Fruit fly (Drosophila melanogaster) whole organism, embryonic: ENCODE data around the gene REG.

Experiments used
- Aef1 ChIP-seq: fragments of 200-800 bp; sonication (Bioruptor generic); IDR thresholded peaks from 3 replicates; pipeline ENCODE4 v1.3.6; 2022; ENCODE audit warnings: missing biosample characterization, missing genetic modification characterization
- Asciz ChIP-seq: fragments of 200-800 bp; sonication (Bioruptor generic); optimal IDR thresholded peaks from 2 replicates; lab custom pipeline; 2017; ENCODE audit warnings: missing biosample characterization, mild to moderate bottlenecking, missing genetic modification characterization, missing genetic modification reagents
- Awh ChIP-seq: fragments of 200-800 bp; sonication (Bioruptor generic); IDR thresholded peaks from 2 replicates; pipeline ENCODE4, ENCODE4 v1.3.6; 2022; ENCODE audit warnings: missing biosample characterization, missing genetic modification characterization
- CG16813 ChIP-seq: fragments of 200-800 bp; sonication (Bioruptor generic); IDR thresholded peaks from 3 replicates; pipeline ENCODE4 v1.3.6; 2022; ENCODE audit warnings: missing biosample characterization, missing genetic modification characterization; ENCODE audit not compliant: partially characterized antibody
- CG17361 ChIP-seq: fragments of 200-800 bp; sonication (Bioruptor generic); IDR thresholded peaks from 3 replicates; pipeline ENCODE4 v1.3.6; 2022; ENCODE audit warnings: missing biosample characterization, missing genetic modification characterization
- CG17385 ChIP-seq: fragments of 200-800 bp; sonication (Bioruptor generic); optimal IDR thresholded peaks from 3 replicates; lab custom pipeline; 2018; ENCODE audit warnings: missing biosample characterization, mild to moderate bottlenecking, missing genetic modification characterization
- CG18011 ChIP-seq: fragments of 200-800 bp; sonication (Bioruptor generic); optimal IDR thresholded peaks from 2 replicates; lab custom pipeline; 2017; ENCODE audit warnings: missing biosample characterization, missing genetic modification characterization, mild to moderate bottlenecking, moderate library complexity, missing genotype
- CG2116 ChIP-seq: fragments of 200-800 bp; sonication (Bioruptor generic); optimal IDR thresholded peaks from 3 replicates; lab custom pipeline; 2018; ENCODE audit warnings: missing biosample characterization, mild to moderate bottlenecking, missing genetic modification characterization
- CG30431 ChIP-seq: fragments of 200-800 bp; sonication (Bioruptor generic); optimal IDR thresholded peaks from 2 replicates; lab custom pipeline; 2017; ENCODE audit warnings: missing biosample characterization, missing genetic modification characterization
- CG33557 ChIP-seq: fragments of 200-800 bp; sonication (Bioruptor generic); optimal IDR thresholded peaks from 2 replicates; lab custom pipeline; 2019; ENCODE audit warnings: missing biosample characterization, mild to moderate bottlenecking, missing genetic modification characterization, moderate library complexity
- CG34422 ChIP-seq: fragments of 200-800 bp; sonication (Bioruptor generic); IDR thresholded peaks from 3 replicates; pipeline ENCODE4 v1.3.6; 2022; ENCODE audit warnings: missing biosample characterization, missing genetic modification characterization
- CG3995 ChIP-seq: fragments of 200-800 bp; sonication (Bioruptor generic); optimal IDR thresholded peaks from 3 replicates; lab custom pipeline; 2016; ENCODE audit warnings: missing biosample characterization, missing genetic modification characterization
- CG6175 ChIP-seq: fragments of 200-800 bp; sonication (Bioruptor generic); IDR thresholded peaks from 3 replicates; pipeline ENCODE4 v1.3.6; 2022; ENCODE audit warnings: missing biosample characterization, missing genetic modification characterization
- CG7357 ChIP-seq: fragments of 200-800 bp; sonication (Bioruptor generic); IDR thresholded peaks from 3 replicates; pipeline ENCODE4 v1.3.6; 2022; ENCODE audit warnings: missing biosample characterization, missing genetic modification characterization
- CG8290 ChIP-seq, 3 experiments: fragments of 200-800 bp; sonication (Bioruptor generic); optimal IDR thresholded peaks; 2 replicates each; lab custom pipeline; 2016 to 2019; ENCODE audit warnings: missing biosample characterization in 3 of 3, missing genetic modification characterization in 3 of 3, mild to moderate bottlenecking in 2 of 3, moderate library complexity in 1 of 3
- CG8478 ChIP-seq: fragments of >200 bp; optimal IDR thresholded peaks from 2 replicates; lab custom pipeline; 2018
- CG8924 ChIP-seq: fragments of 200-800 bp; optimal IDR thresholded peaks from 3 replicates; lab custom pipeline; 2019; ENCODE audit warnings: missing biosample characterization, mild to moderate bottlenecking, missing genetic modification characterization, moderate library complexity
- CG9817 ChIP-seq: fragments of 200-800 bp; sonication (Bioruptor generic); optimal IDR thresholded peaks from 2 replicates; lab custom pipeline; 2018; ENCODE audit warnings: missing biosample characterization, mild to moderate bottlenecking, missing genetic modification characterization, moderate library complexity
- Camta ChIP-seq: fragments of 200-800 bp; sonication (Bioruptor generic); optimal IDR thresholded peaks from 2 replicates; lab custom pipeline; 2016; ENCODE audit warnings: missing biosample characterization, missing genetic modification characterization
- Doc3 ChIP-seq: fragments of 200-800 bp; sonication (Bioruptor generic); IDR thresholded peaks from 3 replicates; pipeline ENCODE4 v1.3.6; 2022; ENCODE audit warnings: missing biosample characterization, missing genetic modification characterization; ENCODE audit not compliant: partially characterized antibody
- Drgx ChIP-seq: fragments of 200-800 bp; sonication (Bioruptor generic); IDR thresholded peaks from 2 replicates; pipeline ENCODE4 v1.3.6; 2022; ENCODE audit warnings: missing biosample characterization, missing genetic modification characterization
- Ets65A ChIP-seq: fragments of 200-800 bp; sonication (Bioruptor generic); peaks from one replicate; lab custom pipeline; 2016; ENCODE audit warnings: missing biosample characterization, missing genetic modification characterization
- Ets97D ChIP-seq: fragments of 200-800 bp; sonication (Bioruptor generic); optimal IDR thresholded peaks from 3 replicates; lab custom pipeline; 2016; ENCODE audit warnings: missing biosample characterization, missing genetic modification characterization
- Jarid2 ChIP-seq: fragments of 200-800 bp; sonication (Bioruptor generic); optimal IDR thresholded peaks from 3 replicates; lab custom pipeline; 2017; ENCODE audit warnings: mild to moderate bottlenecking, missing biosample characterization, missing genetic modification reagents, missing genetic modification characterization
- Lpt ChIP-seq: fragments of >200 bp; optimal IDR thresholded peaks from 2 replicates; lab custom pipeline; 2018; ENCODE audit warnings: missing biosample characterization, missing genetic modification characterization
- Mes4 ChIP-seq: fragments of 200-800 bp; sonication (Bioruptor generic); optimal IDR thresholded peaks from 2 replicates; lab custom pipeline; 2016; ENCODE audit warnings: missing biosample characterization, missing genetic modification characterization
- NC2α ChIP-seq: fragments of 200-800 bp; sonication (Bioruptor generic); optimal IDR thresholded peaks from 2 replicates; lab custom pipeline; 2016; ENCODE audit warnings: missing biosample characterization, missing genetic modification characterization
- NK7.1 ChIP-seq: fragments of 200-800 bp; sonication (Bioruptor generic); optimal IDR thresholded peaks from 3 replicates; lab custom pipeline; 2016; ENCODE audit warnings: missing biosample characterization, missing genetic modification characterization
- Nf-YC ChIP-seq: fragments of 200-800 bp; optimal IDR thresholded peaks from 3 replicates; lab custom pipeline; 2019; ENCODE audit warnings: missing biosample characterization, mild to moderate bottlenecking, missing genetic modification characterization, moderate library complexity
- PHDP ChIP-seq: fragments of 200-800 bp; sonication (Bioruptor generic); optimal IDR thresholded peaks from 3 replicates; lab custom pipeline; 2018; ENCODE audit warnings: missing biosample characterization, mild to moderate bottlenecking, missing genetic modification characterization, moderate library complexity
- Ravus ChIP-seq: fragments of 200-800 bp; sonication (Bioruptor generic); IDR thresholded peaks from 2 replicates; pipeline ENCODE4 v1.3.6; 2022; ENCODE audit warnings: missing biosample characterization, missing genetic modification characterization
- Side ChIP-seq: fragments of 200-800 bp; sonication (Bioruptor generic); optimal IDR thresholded peaks from 2 replicates; lab custom pipeline; 2016; ENCODE audit warnings: missing biosample characterization, missing genetic modification characterization
- Sry-β ChIP-seq: fragments of 200-800 bp; sonication (Bioruptor generic); optimal IDR thresholded peaks from 2 replicates; lab custom pipeline; 2018; ENCODE audit warnings: missing biosample characterization, mild to moderate bottlenecking, missing genetic modification characterization, moderate library complexity
- bigmax ChIP-seq: fragments of 200-800 bp; sonication (Bioruptor generic); optimal IDR thresholded peaks from 2 replicates; lab custom pipeline; 2018; ENCODE audit warnings: missing biosample characterization, mild to moderate bottlenecking, missing genetic modification characterization
- cg ChIP-seq: fragments of 200-800 bp; sonication (Bioruptor generic); optimal IDR thresholded peaks from 3 replicates; lab custom pipeline; 2019; ENCODE audit warnings: missing biosample characterization, mild to moderate bottlenecking, missing genetic modification characterization, moderate library complexity
- crp ChIP-seq, 2 experiments: fragments of 200-800 bp; sonication (Bioruptor generic); optimal IDR thresholded peaks; 2 replicates in 1 of 2; 3 replicates in 1 of 2; lab custom pipeline; 2017; ENCODE audit warnings: missing biosample characterization in 2 of 2, missing genetic modification characterization in 2 of 2, mild to moderate bottlenecking in 1 of 2, moderate library complexity in 1 of 2
- dmrt11E ChIP-seq: fragments of 200-800 bp; sonication (Bioruptor generic); optimal IDR thresholded peaks from 3 replicates; lab custom pipeline; 2018; ENCODE audit warnings: missing biosample characterization, mild to moderate bottlenecking, missing genetic modification characterization, moderate library complexity
- gcm ChIP-seq: fragments of 200-800 bp; sonication (Bioruptor generic); optimal IDR thresholded peaks from 2 replicates; lab custom pipeline; 2019; ENCODE audit warnings: missing biosample characterization, mild to moderate bottlenecking, missing genetic modification characterization, moderate library complexity
- grn ChIP-seq: fragments of 200-800 bp; sonication (Bioruptor generic); optimal IDR thresholded peaks from 3 replicates; lab custom pipeline; 2017; ENCODE audit warnings: missing biosample characterization, missing genetic modification characterization
- klu ChIP-seq: fragments of 200-800 bp; sonication (Bioruptor generic); IDR thresholded peaks from 2 replicates; pipeline ENCODE4 v1.3.6; 2022; ENCODE audit warnings: missing biosample characterization, missing genetic modification characterization
- oc ChIP-seq: fragments of 200-800 bp; sonication (Bioruptor generic); optimal IDR thresholded peaks from 2 replicates; lab custom pipeline; 2018; ENCODE audit warnings: missing biosample characterization, mild to moderate bottlenecking, missing genetic modification characterization, moderate library complexity
- pan ChIP-seq, 4 experiments: fragments of >200 bp in 3 of 4; fragments of 200-800 bp in 1 of 4; sonication (Bioruptor generic) in 1 of 4; optimal IDR thresholded peaks in 3 of 4; IDR thresholded peaks in 1 of 4; 2 replicates each; pipeline versions ENCODE4 v1.3.6 to Lab custom; 2017 to 2022; ENCODE audit warnings: missing biosample characterization in 2 of 4, missing genetic modification characterization in 2 of 4, mixed read lengths in 1 of 4
- psq ChIP-seq: fragments of 200-800 bp; sonication (Bioruptor generic); optimal IDR thresholded peaks from 2 replicates; lab custom pipeline; 2017; ENCODE audit warnings: missing biosample characterization, missing genetic modification characterization
- schlank ChIP-seq: fragments of 200-800 bp; sonication (Bioruptor generic); optimal IDR thresholded peaks from 2 replicates; lab custom pipeline; 2018; ENCODE audit warnings: missing biosample characterization, mild to moderate bottlenecking, missing genetic modification characterization
- sim ChIP-seq: fragments of 200-800 bp; sonication (Bioruptor generic); IDR thresholded peaks from 2 replicates; pipeline ENCODE4 v1.3.6; 2022; ENCODE audit warnings: missing biosample characterization, missing genetic modification characterization
- sob ChIP-seq: fragments of 200-800 bp; sonication (Bioruptor generic); IDR thresholded peaks from 2 replicates; pipeline ENCODE4 v1.3.6; 2022; ENCODE audit warnings: missing biosample characterization, missing genetic modification characterization
- toy ChIP-seq: fragments of 200-800 bp; sonication (Bioruptor generic); IDR thresholded peaks from 2 replicates; pipeline ENCODE4 v1.3.6; 2022; ENCODE audit warnings: missing biosample characterization, missing genetic modification characterization

Gene REG

DNA sequence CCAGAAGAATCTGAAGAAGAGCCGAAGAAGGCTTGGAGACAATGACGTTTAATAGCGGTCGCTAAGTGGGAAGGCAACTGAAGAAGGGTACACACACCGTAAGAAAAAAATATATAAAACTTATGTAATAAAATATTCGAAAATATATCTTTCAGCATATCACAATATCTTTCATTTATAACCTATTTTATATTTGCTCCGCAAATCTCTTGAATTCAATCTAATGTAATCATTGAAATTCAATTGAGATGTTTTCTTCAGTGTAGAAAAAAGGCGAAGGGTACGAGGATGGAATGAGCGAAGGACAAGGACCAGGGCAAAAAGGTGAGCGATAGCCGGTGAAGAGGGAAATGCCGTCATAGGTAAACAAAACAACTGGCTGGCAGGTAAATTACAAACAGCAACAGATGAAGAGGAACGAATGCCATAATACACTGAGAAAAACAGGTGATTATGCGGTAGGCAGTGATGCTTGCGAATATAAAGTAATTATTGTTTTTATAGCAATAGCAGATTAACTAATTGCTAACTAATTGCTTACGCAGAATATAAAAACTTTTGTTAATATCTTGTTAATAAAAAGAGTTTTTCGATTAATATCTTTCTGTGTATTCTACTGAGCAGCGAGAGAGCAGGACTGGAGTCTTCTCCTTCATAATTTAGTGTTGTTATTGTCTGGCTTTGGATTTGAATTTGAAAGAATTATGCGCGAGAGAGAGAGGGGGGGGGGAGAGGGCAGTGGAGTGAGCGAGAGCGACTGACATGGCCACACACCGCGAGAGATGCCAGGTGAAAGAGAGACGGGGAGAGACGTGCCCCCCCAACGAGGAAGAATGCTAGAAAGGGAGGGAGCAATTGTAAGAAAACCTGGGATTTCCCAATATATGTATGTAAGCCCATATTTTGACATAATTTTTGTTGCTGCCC is 21.9 kb downstream of the REG start (continued):
- TF ChIP-seq CG8290 (GFP tag; optimal IDR thresholded peaks at IDR 0.05; lab: Kevin White, UChicago) = peak; percentile 76
- peak; percentile 14 to 34 for TF ChIP-seq CG8290 (tag; optimal IDR thresholded peaks at IDR 0.05; lab: Kevin White, UChicago)
- TF ChIP-seq Camta (GFP tag; lab: Kevin White, UChicago) = peak; percentile 76
- TF ChIP-seq PHDP (tag; lab: Kevin White, UChicago) = peak; percentile 61
- TF ChIP-seq CG9817 = peak; percentile 44
- TF ChIP-seq dmrt11E (tag; lab: Kevin White, UChicago) = peak; percentile 96
- TF ChIP-seq Sry-β (GFP tag; lab: Kevin White, UChicago) = peak; percentile 42
- TF ChIP-seq crp (GFP tag; optimal IDR thresholded peaks at IDR 0.05; lab: Kevin White, UChicago) = peak in 1 of 2 experiments; percentile 29
- TF ChIP-seq sob (GFP tag; lab: Robert Waterston, UW) = peak; percentile 86
- TF ChIP-seq sim (GFP tag; lab: Robert Waterston, UW) = peak; percentile 78; the same call in 1 of the 2 replicates
- no peak for TF ChIP-seq CG18011 (GFP tag; lab: Kevin White, UChicago)
- peak; percentile 35 for TF ChIP-seq CG2116 (GFP tag; lab: Kevin White, UChicago)
- no peak for TF ChIP-seq pan (optimal IDR thresholded peaks at IDR 0.05; lab: Kevin White, UChicago)
- peak in 1 of 2 experiments; percentile 78 for TF ChIP-seq pan (GFP tag; optimal IDR thresholded peaks at IDR 0.05 in 1 of 2, IDR thresholded peaks at IDR 0.05 in 1 of 2)
- no peak for TF ChIP-seq bigmax (GFP tag; lab: Kevin White, UChicago)
- no peak for TF ChIP-seq CG16813 (GFP tag; lab: Robert Waterston, UW)
- TF ChIP-seq Asciz (GFP tag; lab: Kevin White, UChicago) = peak; percentile 76
- peak; percentile 72 for TF ChIP-seq Mes4 (GFP tag; lab: Kevin White, UChicago)
- TF ChIP-seq oc = peak; percentile 41
- peak; percentile 0 for TF ChIP-seq grn (GFP tag; lab: Kevin White, UChicago)
- peak; percentile 18 for TF ChIP-seq Jarid2 (GFP tag; lab: Kevin White, UChicago)
- peak; percentile 38 for TF ChIP-seq schlank
- peak; percentile 57; the same call in 1 of the 3 replicates for TF ChIP-seq CG7357
- TF ChIP-seq Doc3 = no peak
- TF ChIP-seq toy = no peak
- TF ChIP-seq CG3995 (GFP tag; lab: Kevin White, UChicago) = no peak
- TF ChIP-seq Side (GFP tag; lab: Kevin White, UChicago) = peak; percentile 85
- peak; percentile 92 for TF ChIP-seq CG8924
- peak; percentile 77 for TF ChIP-seq Awh
- peak; percentile 62; the same call in 2 of the 3 replicates for TF ChIP-seq Aef1
- peak; percentile 26 for TF ChIP-seq cg (GFP tag; lab: Kevin White, UChicago)
- peak; percentile 69 for TF ChIP-seq CG17385 (GFP tag; lab: Kevin White, UChicago)
- no peak for TF ChIP-seq Lpt (GFP tag; lab: Kevin White, UChicago)
- TF ChIP-seq CG17361 = peak; percentile 89
- TF ChIP-seq CG6175 (GFP tag; lab: Robert Waterston, UW) = peak; percentile 74; the same call in 1 of the 3 replicates
- peak; percentile 61 for TF ChIP-seq Ets97D (GFP tag; lab: Kevin White, UChicago)
- TF ChIP-seq CG34422 (GFP tag; lab: Robert Waterston, UW) = peak; percentile 85
- no peak for TF ChIP-seq CG8478 (lab: Kevin White, UChicago)
- peak; percentile 83 for TF ChIP-seq CG30431
- TF ChIP-seq gcm (GFP tag; lab: Kevin White, UChicago) = peak; percentile 74
- TF ChIP-seq klu (GFP tag; lab: Robert Waterston, UW) = peak; percentile 33; the same call in 1 of the 2 replicates
- peak; percentile 94 for TF ChIP-seq CG33557 (GFP tag; lab: Kevin White, UChicago)
- peak; percentile 20 for TF ChIP-seq Nf-YC (tag; lab: Kevin White, UChicago)
- peak; percentile 17 for TF ChIP-seq Ravus (GFP tag; lab: Robert Waterston, UW)
- peak; percentile 48; the same call in 1 of the 2 replicates for TF ChIP-seq Drgx (GFP tag; lab: Robert Waterston, UW)
- peak; percentile 98 for TF ChIP-seq Ets65A (GFP tag; lab: Kevin White, UChicago)
- peak; percentile 80 for TF ChIP-seq NK7.1
- TF ChIP-seq psq (GFP tag; lab: Kevin White, UChicago) = peak; percentile 55
- TF ChIP-seq NC2α (GFP tag; lab: Kevin White, UChicago) = peak; percentile 60
